Worm (Caenorhabditis elegans) whole organism, young adult: ENCODE data around the gene ZK632.2.

Experiments
- B0336.3 ChIP-seq: fragments of 200-800 bp; sonication (Bioruptor generic); IDR thresholded peaks from 2 replicates; pipeline ENCODE4 v1.3.6; 2022; ENCODE audit warnings: missing genetic modification characterization, missing compliant biosample characterization
- C17E4.6 ChIP-seq: fragments of 200-800 bp; sonication (Bioruptor generic); IDR thresholded peaks from 2 replicates; pipeline ENCODE4 v1.3.6; 2022; ENCODE audit warnings: missing genetic modification reagents, missing genetic modification characterization, missing compliant biosample characterization
- F10E7.11 ChIP-seq: sonication (generic microtip); optimal IDR thresholded peaks from 2 replicates; lab custom pipeline; 2017; ENCODE audit warnings: mild to moderate bottlenecking, missing genetic modification characterization, moderate library complexity, missing compliant biosample characterization
- F22D6.2 ChIP-seq: sonication (generic microtip); optimal IDR thresholded peaks from 2 replicates; lab custom pipeline; 2016; ENCODE audit warnings: mild to moderate bottlenecking, missing genetic modification characterization, missing compliant biosample characterization
- F37B4.10 ChIP-seq: fragments of 200-800 bp; sonication (Bioruptor generic); IDR thresholded peaks from 2 replicates; pipeline ENCODE4 v1.3.6; 2022; ENCODE audit warnings: missing genetic modification characterization, missing compliant biosample characterization
- F39B2.1 ChIP-seq: fragments of 200-800 bp; sonication (Bioruptor generic); IDR thresholded peaks from 2 replicates; pipeline ENCODE4 v1.3.6; 2022; ENCODE audit warnings: missing genetic modification reagents, missing genetic modification characterization, missing compliant biosample characterization
- F55B11.4 ChIP-seq: sonication (generic microtip); optimal IDR thresholded peaks from 2 replicates; lab custom pipeline; 2016; ENCODE audit warnings: missing compliant biosample characterization, missing genetic modification characterization, borderline replicate concordance; ENCODE audit not compliant: insufficient read depth
- Y56A3A.18 ChIP-seq: fragments of 200-800 bp; sonication (Bioruptor generic); IDR thresholded peaks from 2 replicates; pipeline ENCODE4 v1.3.6; 2022; ENCODE audit warnings: missing genetic modification reagents, missing genetic modification characterization, missing compliant biosample characterization
- Y67H2A.10 ChIP-seq: fragments of 200-800 bp; sonication (Bioruptor generic); conservative IDR thresholded peaks from 2 replicates; pipeline ENCODE4 v1.3.6; 2022; ENCODE audit warnings: missing genetic modification reagents, missing genetic modification characterization, missing compliant biosample characterization
- ama-1 ChIP-seq, 3 experiments: fragments of 150-350 bp in 1 of 3; sonication (generic microtip) in 2 of 3; optimal IDR thresholded peaks; 2 replicates each; lab custom pipeline; 2014 to 2018; ENCODE audit warnings: missing biosample characterization in 2 of 3, missing genetic modification characterization in 2 of 3, missing genetic modification reagents in 2 of 3
- athp-1 ChIP-seq: sonication (generic microtip); optimal IDR thresholded peaks from 2 replicates; lab custom pipeline; 2017; ENCODE audit warnings: mild to moderate bottlenecking, missing genetic modification characterization, missing compliant biosample characterization
- attf-3 ChIP-seq: fragments of 200-800 bp; sonication (Bioruptor generic); conservative IDR thresholded peaks from 2 replicates; pipeline ENCODE4 v1.3.6; 2022; ENCODE audit warnings: missing genetic modification reagents, missing genetic modification characterization, missing compliant biosample characterization
- attf-6 ChIP-seq: fragments of 200-800 bp; sonication (Bioruptor generic); IDR thresholded peaks from 2 replicates; pipeline ENCODE4 v1.3.6; 2022; ENCODE audit warnings: missing genetic modification reagents, missing genetic modification characterization, missing compliant biosample characterization
- cebp-1 ChIP-seq, 2 experiments: fragments of 200-800 bp in 1 of 2; sonication (Bioruptor generic) in 1 of 2; sonication (generic microtip) in 1 of 2; IDR thresholded peaks in 1 of 2; optimal IDR thresholded peaks in 1 of 2; 2 replicates each; pipeline versions ENCODE4 v1.3.6 to Lab custom; 2017 to 2022; ENCODE audit warnings: missing compliant biosample characterization in 2 of 2, missing genetic modification characterization in 2 of 2, mild to moderate bottlenecking in 1 of 2, missing genetic modification reagents in 1 of 2, moderate library complexity in 1 of 2
- ceh-91 ChIP-seq: fragments of 200-800 bp; sonication (Bioruptor generic); IDR thresholded peaks from 2 replicates; pipeline ENCODE4 v1.3.6; 2022; ENCODE audit warnings: missing genetic modification reagents, missing genetic modification characterization, missing compliant biosample characterization
- chd-7 ChIP-seq: sonication (generic microtip); optimal IDR thresholded peaks from 2 replicates; lab custom pipeline; 2016; ENCODE audit warnings: mild to moderate bottlenecking, missing genetic modification characterization, moderate library complexity, missing compliant biosample characterization
- efl-1 ChIP-seq: fragments of 150-350 bp; optimal IDR thresholded peaks from 2 replicates; lab custom pipeline; 2014; ENCODE audit warnings: missing biosample characterization, missing genetic modification reagents, missing genetic modification characterization
- egl-18 ChIP-seq: fragments of 200-800 bp; sonication (Bioruptor generic); IDR thresholded peaks from 2 replicates; pipeline ENCODE4 v1.3.6; 2022; ENCODE audit warnings: missing genetic modification reagents, missing genetic modification characterization, missing compliant biosample characterization
- egl-44 ChIP-seq: fragments of 200-800 bp; sonication (Bioruptor generic); IDR thresholded peaks from 2 replicates; pipeline ENCODE4 v1.3.6; 2022; ENCODE audit warnings: missing genetic modification reagents, missing genetic modification characterization, missing compliant biosample characterization
- egrh-3 ChIP-seq: fragments of 200-800 bp; sonication (Bioruptor generic); IDR thresholded peaks from 2 replicates; pipeline ENCODE4 v1.3.6; 2022; ENCODE audit warnings: missing genetic modification reagents, missing genetic modification characterization, missing compliant biosample characterization
- ekl-4 ChIP-seq: fragments of 200-800 bp; sonication (Bioruptor generic); IDR thresholded peaks from 2 replicates; pipeline ENCODE4 v1.3.6; 2022; ENCODE audit warnings: missing genetic modification reagents, missing genetic modification characterization, missing compliant biosample characterization
- hlh-12 ChIP-seq: sonication (generic microtip); optimal IDR thresholded peaks from 2 replicates; lab custom pipeline; 2016; ENCODE audit warnings: missing genetic modification characterization, missing compliant biosample characterization
- hsf-1 ChIP-seq: fragments of 200-800 bp; sonication (Bioruptor generic); IDR thresholded peaks from 2 replicates; pipeline ENCODE4 v1.3.6; 2022; ENCODE audit warnings: missing genetic modification reagents, missing genetic modification characterization, missing compliant biosample characterization
- let-607 ChIP-seq, 2 experiments: fragments of 200-800 bp in 1 of 2; sonication (Bioruptor generic) in 1 of 2; sonication (generic microtip) in 1 of 2; optimal IDR thresholded peaks; 2 replicates each; lab custom pipeline; 2016 to 2018; ENCODE audit warnings: mild to moderate bottlenecking in 2 of 2, missing compliant biosample characterization in 2 of 2, missing genetic modification characterization in 2 of 2, moderate library complexity in 2 of 2, missing genotype in 1 of 2
- lin-26 ChIP-seq: fragments of 200-800 bp; sonication (Bioruptor generic); IDR thresholded peaks from 2 replicates; pipeline ENCODE4 v1.3.6; 2022; ENCODE audit warnings: missing genetic modification reagents, missing genetic modification characterization, missing compliant biosample characterization
- lin-35 ChIP-seq, 3 experiments: fragments of 150-350 bp in 2 of 3; sonication (generic microtip) in 1 of 3; optimal IDR thresholded peaks; 2 replicates each; lab custom pipeline; 2014 to 2018; ENCODE audit warnings: missing biosample characterization in 3 of 3, missing genetic modification characterization in 3 of 3, missing genetic modification reagents in 3 of 3
- lin-40 ChIP-seq: sonication (generic microtip); optimal IDR thresholded peaks from 2 replicates; lab custom pipeline; 2016; ENCODE audit warnings: missing genetic modification characterization, mild to moderate bottlenecking, missing compliant biosample characterization, missing genotype, missing genetic modification reagents
- lin-54 ChIP-seq: fragments of 200-800 bp; sonication (Bioruptor generic); optimal IDR thresholded peaks from 2 replicates; lab custom pipeline; 2018; ENCODE audit warnings: mild to moderate bottlenecking, missing genetic modification characterization, missing compliant biosample characterization
- lsy-27 ChIP-seq: sonication (generic microtip); optimal IDR thresholded peaks from 2 replicates; lab custom pipeline; 2017; ENCODE audit warnings: missing genetic modification characterization, mild to moderate bottlenecking, missing compliant biosample characterization, antibody characterized with exemption, missing genotype, borderline replicate concordance; ENCODE audit not compliant: insufficient read depth
- madf-3 ChIP-seq: fragments of 200-800 bp; sonication (Bioruptor generic); IDR thresholded peaks from 2 replicates; pipeline ENCODE4 v1.3.6; 2022; ENCODE audit warnings: missing genetic modification reagents, missing genetic modification characterization, missing compliant biosample characterization
- madf-6 ChIP-seq: fragments of 200-800 bp; sonication (Bioruptor generic); IDR thresholded peaks from 2 replicates; pipeline ENCODE4 v1.3.6; 2022; ENCODE audit warnings: missing genetic modification reagents, missing genetic modification characterization, missing compliant biosample characterization
- nfyb-1 ChIP-seq: fragments of 200-800 bp; sonication (Bioruptor generic); IDR thresholded peaks from 2 replicates; pipeline ENCODE4 v1.3.6; 2022; ENCODE audit warnings: missing genetic modification reagents, missing genetic modification characterization, missing compliant biosample characterization
- nhr-120 ChIP-seq: fragments of 200-800 bp; sonication (Bioruptor generic); IDR thresholded peaks from 2 replicates; pipeline ENCODE4 v1.3.6; 2022; ENCODE audit warnings: missing genetic modification characterization, missing compliant biosample characterization
- nhr-179 ChIP-seq: sonication (generic microtip); optimal IDR thresholded peaks from 2 replicates; lab custom pipeline; 2016; ENCODE audit warnings: mild to moderate bottlenecking, missing genetic modification characterization, missing compliant biosample characterization
- nhr-27 ChIP-seq: fragments of 200-800 bp; sonication (Bioruptor generic); optimal IDR thresholded peaks from 2 replicates; lab custom pipeline; 2018; ENCODE audit warnings: mild to moderate bottlenecking, missing genetic modification characterization, moderate library complexity, missing compliant biosample characterization
- repo-1 ChIP-seq: sonication (generic microtip); optimal IDR thresholded peaks from 2 replicates; lab custom pipeline; 2017; ENCODE audit warnings: mild to moderate bottlenecking, missing genetic modification characterization, missing compliant biosample characterization
- rpc-1 ChIP-seq, 2 experiments: fragments of 150-350 bp in 1 of 2; sonication (generic microtip) in 1 of 2; optimal IDR thresholded peaks; 2 replicates each; lab custom pipeline; 2014 to 2018; ENCODE audit warnings: missing biosample characterization in 1 of 2, missing genetic modification characterization in 1 of 2, missing genetic modification reagents in 1 of 2, missing genotype in 1 of 2
- sea-2 ChIP-seq: fragments of 200-800 bp; sonication (Bioruptor generic); IDR thresholded peaks from 2 replicates; pipeline ENCODE4 v1.3.6; 2022; ENCODE audit warnings: missing genetic modification characterization, missing compliant biosample characterization
- somi-1 ChIP-seq: fragments of 200-800 bp; sonication (Bioruptor generic); optimal IDR thresholded peaks from 2 replicates; lab custom pipeline; 2018; ENCODE audit warnings: mild to moderate bottlenecking, missing genetic modification characterization, missing compliant biosample characterization
- tbx-9 ChIP-seq: sonication (generic microtip); optimal IDR thresholded peaks from 2 replicates; lab custom pipeline; 2016; ENCODE audit warnings: borderline replicate concordance, missing genetic modification characterization, inconsistent platforms, missing compliant biosample characterization
- tlf-1 ChIP-seq: fragments of 200-800 bp; sonication (Bioruptor generic); optimal IDR thresholded peaks from 2 replicates; lab custom pipeline; 2018; ENCODE audit warnings: mild to moderate bottlenecking, missing genetic modification characterization, missing compliant biosample characterization
- zfh-2 ChIP-seq: fragments of 200-800 bp; sonication (Bioruptor generic); conservative IDR thresholded peaks from 2 replicates; pipeline ENCODE4 v1.3.6; 2022; ENCODE audit warnings: missing genetic modification reagents, missing genetic modification characterization, missing compliant biosample characterization
- ztf-26 ChIP-seq: sonication (generic microtip); optimal IDR thresholded peaks from 2 replicates; lab custom pipeline; 2017; ENCODE audit warnings: missing genetic modification characterization, missing compliant biosample characterization

Gene ZK632.2

ce11 chrIII:9818763-9819162 is 19.9 kb downstream of the ZK632.2 start, which contains the start of gene panl-3 (continued):
- TF ChIP-seq zfh-2 (peak; percentile 83), Y67H2A.10 (no peak), somi-1 (GFP tag; lab: Kevin White, UChicago) (peak; percentile 36), attf-6 (no peak), egl-44 (no peak), sea-2 (GFP tag; lab: Robert Waterston, UW) (no peak), tbx-9 (tag; lab: Kevin White, UChicago) (no peak), lin-54 (GFP tag; lab: Kevin White, UChicago) (peak; percentile 36), egrh-3 (GFP tag; lab: Robert Waterston, UW) (no peak), nhr-27 (no peak), F37B4.10 (GFP tag; lab: Robert Waterston, UW) (no peak), F55B11.4 (tag; lab: Kevin White, UChicago) (no peak), hsf-1 (peak; percentile 26; the same call in 1 of the 2 replicates), rpc-1 (optimal IDR thresholded peaks at IDR 0.05; lab: Kevin White, UChicago) (no peak), rpc-1 (tag; optimal IDR thresholded peaks at IDR 0.05; lab: Kevin White, UChicago) (no peak), F10E7.11 (no peak), lin-26 (GFP tag; lab: Robert Waterston, UW) (no peak), hlh-12 (no peak), ama-1 (optimal IDR thresholded peaks at IDR 0.05; lab: Kevin White, UChicago) (peak; percentile 22), ama-1 (GFP tag; optimal IDR thresholded peaks at IDR 0.05; lab: Kevin White, UChicago) (no peak)
- TF ChIP-seq, all 124 proteins: peak for 26

- TF ChIP-seq lin-54 (GFP tag; lab: Kevin White, UChicago): no peak
Observed at ce11 chrIII:9822942-9823341, 24.0 kb downstream of the ZK632.2 start, which contains the start of gene arl-5. TSS of gene arl-5 (plus strand) at chrIII:9823242.

- no peak for TF ChIP-seq lsy-27
- TF ChIP-seq F22D6.2: no peak
- TF ChIP-seq Y67H2A.10: no peak
- TF ChIP-seq egl-18 (GFP tag; lab: Robert Waterston, UW): no peak
- TF ChIP-seq B0336.3 (GFP tag; lab: Robert Waterston, UW): no peak
- TF ChIP-seq egrh-3 (GFP tag; lab: Robert Waterston, UW): no peak
- TF ChIP-seq ceh-91 (GFP tag; lab: Robert Waterston, UW): no peak
- no peak for TF ChIP-seq lin-35 (GFP tag; optimal IDR thresholded peaks at IDR 0.05; lab: Kevin White, UChicago)
- TF ChIP-seq attf-3: no peak
- no peak for TF ChIP-seq C17E4.6 (GFP tag; lab: Robert Waterston, UW)
- no peak for TF ChIP-seq egl-44
- no peak for TF ChIP-seq nhr-120 (GFP tag; lab: Robert Waterston, UW)
- TF ChIP-seq madf-3: no peak
- TF ChIP-seq cebp-1 (GFP tag; IDR thresholded peaks at IDR 0.05; lab: Robert Waterston, UW): no peak
- no peak for TF ChIP-seq cebp-1 (tag; optimal IDR thresholded peaks at IDR 0.05; lab: Kevin White, UChicago)
- TF ChIP-seq sea-2 (GFP tag; lab: Robert Waterston, UW): no peak
- TF ChIP-seq efl-1 (GFP tag; lab: Kevin White, UChicago): no peak
Observed at ce11 chrIII:9823748-9824147, 24.8 kb downstream of the ZK632.2 start.

- TF ChIP-seq let-607 (tag; optimal IDR thresholded peaks at IDR 0.05; lab: Kevin White, UChicago): peak in 1 of 2 experiments; percentile 11
- peak; percentile 57; the same call in 1 of the 2 replicates for TF ChIP-seq Y56A3A.18 (GFP tag; lab: Robert Waterston, UW)
- TF ChIP-seq madf-6 (GFP tag; lab: Robert Waterston, UW): peak; percentile 35; the same call in 1 of the 2 replicates
- TF ChIP-seq athp-1 (tag; lab: Kevin White, UChicago): peak; percentile 56
- peak; percentile 64 for TF ChIP-seq chd-7 (tag; lab: Kevin White, UChicago)
- 0 out of 2 replicates have a peak, but pooled peaks have one; percentile 60 for TF ChIP-seq F39B2.1 (GFP tag; lab: Robert Waterston, UW)
- peak; percentile 32 for TF ChIP-seq nhr-179 (tag; lab: Kevin White, UChicago)
- TF ChIP-seq ztf-26 (tag; lab: Kevin White, UChicago): peak; percentile 46
- 0 out of 2 replicates have a peak, but pooled peaks have one; percentile 36 for TF ChIP-seq ceh-91 (GFP tag; lab: Robert Waterston, UW)
- TF ChIP-seq lin-40 (tag; lab: Kevin White, UChicago): peak; percentile 24
- TF ChIP-seq nfyb-1: 0 out of 2 replicates have a peak, but pooled peaks have one; percentile 58
- TF ChIP-seq repo-1 (tag; lab: Kevin White, UChicago): peak; percentile 83
- peak; percentile 35 for TF ChIP-seq ekl-4 (GFP tag; lab: Robert Waterston, UW)
- TF ChIP-seq tlf-1: peak; percentile 82
Observed at ce11 chrIII:9824330-9824934, 25.5 kb downstream of the ZK632.2 start, which contains the start of gene lin-52. TSS of gene lin-52 (minus strand) at chrIII:9824750.
